Worm (Caenorhabditis elegans) whole organism, L1 larva: Measurements from ENCODE around the gene pho-6.

Source experiments
- C04F5.9 ChIP-seq: sonication (generic microtip); optimal IDR thresholded peaks from 2 replicates; lab custom pipeline; 2016; ENCODE audit warnings: missing genetic modification characterization, missing compliant biosample characterization
- Y116A8C.19 ChIP-seq: sonication (generic microtip); optimal IDR thresholded peaks from 2 replicates; lab custom pipeline; 2016; ENCODE audit warnings: missing compliant biosample characterization, missing genetic modification characterization, borderline replicate concordance
- ama-1 ChIP-seq: fragments of 150-350 bp; optimal IDR thresholded peaks from 2 replicates; lab custom pipeline; 2014
- ceh-88 ChIP-seq: fragments of 200-800 bp; sonication (Bioruptor generic); IDR thresholded peaks from 2 replicates; pipeline ENCODE4 v1.3.6; 2022; ENCODE audit warnings: missing genetic modification characterization, missing compliant biosample characterization
- nhr-11 ChIP-seq: fragments of 150-350 bp; optimal IDR thresholded peaks from 2 replicates; lab custom pipeline; 2014; ENCODE audit warnings: missing biosample characterization, missing genetic modification characterization
- nhr-12 ChIP-seq: sonication (generic microtip); optimal IDR thresholded peaks from 2 replicates; lab custom pipeline; 2017; ENCODE audit warnings: missing biosample characterization, missing genetic modification characterization
- nhr-237 ChIP-seq: fragments of 150-350 bp; optimal IDR thresholded peaks from 2 replicates; lab custom pipeline; 2014; ENCODE audit warnings: missing biosample characterization, missing genetic modification characterization
- snpc-4 ChIP-seq: fragments of 150-350 bp; optimal IDR thresholded peaks from 2 replicates; lab custom pipeline; 2014; ENCODE audit warnings: missing biosample characterization, missing genetic modification characterization
- zip-4 ChIP-seq: fragments of 200-800 bp; sonication (Bioruptor generic); optimal IDR thresholded peaks from 2 replicates; lab custom pipeline; 2018; ENCODE audit warnings: mild to moderate bottlenecking, missing genetic modification characterization, moderate library complexity, missing compliant biosample characterization
- ztf-4 ChIP-seq: fragments of 150-350 bp; optimal IDR thresholded peaks from 2 replicates; lab custom pipeline; 2014; ENCODE audit warnings: missing biosample characterization, missing genetic modification characterization

DNA sequence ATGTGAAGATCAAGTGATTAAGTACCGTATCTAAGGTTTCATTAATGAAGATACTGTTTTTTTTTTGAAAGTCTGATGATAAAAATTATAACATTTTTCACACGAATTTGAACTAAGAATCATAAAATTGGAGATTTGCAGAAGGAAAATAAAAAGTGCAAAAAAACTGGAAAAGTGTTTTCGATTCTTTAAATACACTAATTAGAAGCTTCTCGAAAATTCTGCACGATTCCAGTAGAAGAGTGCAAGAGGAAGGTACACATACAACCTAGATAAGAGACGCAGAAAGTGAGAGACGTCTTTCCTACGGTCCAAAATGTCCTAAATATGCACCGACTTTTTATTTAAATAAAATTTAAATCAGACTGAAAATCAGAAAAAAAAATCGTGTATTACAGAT, 32.0 kb upstream of the pho-6 start:
- TF ChIP-seq nhr-12 (tag; lab: Kevin White, UChicago) (no peak), Y116A8C.19 (tag; lab: Kevin White, UChicago) (no peak), nhr-237 (tag; lab: Kevin White, UChicago) (no peak), C04F5.9 (tag; lab: Kevin White, UChicago) (no peak), ztf-4 (tag; lab: Kevin White, UChicago) (no peak), zip-4 (GFP tag; lab: Kevin White, UChicago) (no peak), ceh-88 (GFP tag; lab: Robert Waterston, UW) (no peak), snpc-4 (no peak), ama-1 (lab: Kevin White, UChicago) (no peak), nhr-11 (tag; lab: Kevin White, UChicago) (no peak)
